Fruit fly (Drosophila melanogaster) whole organism, pupa: ENCODE measurements around the gene Prp18.

Source experiments
- CG10348 ChIP-seq: fragments of 200-800 bp; sonication (Bioruptor generic); IDR thresholded peaks from 2 replicates; pipeline ENCODE4 v1.3.6; 2022; ENCODE audit warnings: missing biosample characterization, missing genetic modification characterization
- CG12605 ChIP-seq: fragments of 200-800 bp; sonication (Bioruptor generic); IDR thresholded peaks from 2 replicates; pipeline ENCODE4 v1.3.6; 2022; ENCODE audit warnings: missing biosample characterization, missing genetic modification characterization
- CG13204 ChIP-seq: fragments of 200-800 bp; sonication (Bioruptor generic); optimal IDR thresholded peaks from 2 replicates; lab custom pipeline; 2018; ENCODE audit warnings: missing biosample characterization, mild to moderate bottlenecking, missing genetic modification characterization, moderate library complexity
- CG14655 ChIP-seq: fragments of 200-800 bp; sonication (Bioruptor generic); optimal IDR thresholded peaks from 3 replicates; lab custom pipeline; 2017; ENCODE audit warnings: mild to moderate bottlenecking, missing biosample characterization, missing genetic modification reagents, missing genetic modification characterization
- CG15710 ChIP-seq: fragments of 200-800 bp; sonication (Bioruptor generic); optimal IDR thresholded peaks from 2 replicates; lab custom pipeline; 2018; ENCODE audit warnings: missing biosample characterization, mild to moderate bottlenecking, missing genetic modification characterization, moderate library complexity
- CG17806 ChIP-seq: fragments of 200-800 bp; sonication (Bioruptor generic); optimal IDR thresholded peaks from 2 replicates; lab custom pipeline; 2018; ENCODE audit warnings: missing biosample characterization, mild to moderate bottlenecking, missing genetic modification characterization, moderate library complexity
- CG32121 ChIP-seq: fragments of 200-800 bp; sonication (Bioruptor generic); IDR thresholded peaks from 2 replicates; pipeline ENCODE4 v1.3.6; 2022; ENCODE audit warnings: missing biosample characterization, missing genetic modification characterization
- CG34367 ChIP-seq: fragments of 200-800 bp; sonication (Bioruptor generic); optimal IDR thresholded peaks from 2 replicates; lab custom pipeline; 2018; ENCODE audit warnings: missing biosample characterization, mild to moderate bottlenecking, missing genetic modification characterization
- CG4496 ChIP-seq: fragments of 200-800 bp; sonication (Bioruptor generic); IDR thresholded peaks from 3 replicates; pipeline ENCODE4 v1.3.6; 2022; ENCODE audit warnings: missing biosample characterization, missing genetic modification characterization
- CG8159 ChIP-seq: fragments of 200-800 bp; sonication (Bioruptor generic); optimal IDR thresholded peaks from 3 replicates; lab custom pipeline; 2018; ENCODE audit warnings: missing biosample characterization, mild to moderate bottlenecking, missing genetic modification characterization, moderate library complexity
- CG8301 ChIP-seq: fragments of 200-800 bp; sonication (Bioruptor generic); optimal IDR thresholded peaks from 2 replicates; lab custom pipeline; 2018; ENCODE audit warnings: missing biosample characterization, mild to moderate bottlenecking, missing genetic modification characterization
- CG9948 ChIP-seq: fragments of 200-800 bp; sonication (Bioruptor generic); optimal IDR thresholded peaks from 2 replicates; lab custom pipeline; 2018; ENCODE audit warnings: missing biosample characterization, mild to moderate bottlenecking, missing genetic modification characterization, moderate library complexity
- D1 ChIP-seq: fragments of 200-800 bp; sonication (Bioruptor generic); optimal IDR thresholded peaks from 2 replicates; lab custom pipeline; 2018; ENCODE audit warnings: missing biosample characterization, mild to moderate bottlenecking, missing genetic modification characterization, moderate library complexity
- EcR ChIP-seq: fragments of 200-800 bp; sonication (Bioruptor generic); optimal IDR thresholded peaks from 3 replicates; lab custom pipeline; 2019; ENCODE audit warnings: missing biosample characterization, missing genetic modification characterization, mild to moderate bottlenecking, moderate library complexity, missing genetic modification reagents
- Ets98B ChIP-seq: fragments of 200-800 bp; sonication (Bioruptor generic); IDR thresholded peaks from 2 replicates; pipeline ENCODE4 v1.3.6; 2022; ENCODE audit warnings: missing biosample characterization, missing genetic modification characterization
- Pif1A ChIP-seq: fragments of 200-800 bp; sonication (Bioruptor generic); optimal IDR thresholded peaks from 3 replicates; lab custom pipeline; 2016; ENCODE audit warnings: missing biosample characterization, missing genetic modification characterization
- Pif1B ChIP-seq: fragments of 200-800 bp; sonication (Bioruptor generic); optimal IDR thresholded peaks from 3 replicates; lab custom pipeline; 2016; ENCODE audit warnings: missing biosample characterization, missing genetic modification characterization
- Snoo ChIP-seq: fragments of 200-800 bp; sonication (Bioruptor generic); optimal IDR thresholded peaks from 3 replicates; lab custom pipeline; 2017; ENCODE audit warnings: missing biosample characterization, mild to moderate bottlenecking, missing genetic modification characterization, inconsistent platforms
- fd96Ca ChIP-seq: fragments of 200-800 bp; sonication (Bioruptor generic); IDR thresholded peaks from 3 replicates; pipeline ENCODE4 v1.3.6; 2022; ENCODE audit warnings: missing biosample characterization, missing genetic modification characterization
- gl ChIP-seq: fragments of 200-800 bp; sonication (Bioruptor generic); optimal IDR thresholded peaks from 2 replicates; lab custom pipeline; 2018; ENCODE audit warnings: missing biosample characterization, mild to moderate bottlenecking, missing genetic modification characterization
- rn ChIP-seq: fragments of 200-800 bp; sonication (Bioruptor generic); IDR thresholded peaks from 2 replicates; pipeline ENCODE4 v1.3.6; 2022; ENCODE audit warnings: missing biosample characterization, missing genetic modification characterization

Gene Prp18

dm6 chr3R:19056884-19057283, 25.8 kb upstream of the Prp18 start:
- TF ChIP-seq CG14655 (GFP tag; lab: Kevin White, UChicago) (no peak), rn (no peak), CG17806 (tag; lab: Kevin White, UChicago) (no peak), CG34367 (tag; lab: Kevin White, UChicago) (no peak), D1 (tag; lab: Kevin White, UChicago) (no peak), fd96Ca (GFP tag; lab: Robert Waterston, UW) (0 out of 3 replicates have a peak, but pooled peaks have one; percentile 24), CG8159 (tag; lab: Kevin White, UChicago) (no peak), CG32121 (no peak), EcR (peak; percentile 32), gl (tag; lab: Kevin White, UChicago) (peak; percentile 27), Pif1B (GFP tag; lab: Kevin White, UChicago) (peak; percentile 53), CG10348 (no peak), CG12605 (GFP tag; lab: Robert Waterston, UW) (no peak), Snoo (tag; lab: Kevin White, UChicago) (no peak), CG8301 (tag; lab: Kevin White, UChicago) (no peak), CG13204 (GFP tag; lab: Kevin White, UChicago) (peak; percentile 42), CG4496 (peak; percentile 56; the same call in 1 of the 3 replicates), CG15710 (no peak), Ets98B (GFP tag; lab: Robert Waterston, UW) (peak; percentile 32; the same call in 1 of the 2 replicates), CG9948 (tag; lab: Kevin White, UChicago) (no peak), Pif1A (GFP tag; lab: Kevin White, UChicago) (peak; percentile 34)

DNA sequence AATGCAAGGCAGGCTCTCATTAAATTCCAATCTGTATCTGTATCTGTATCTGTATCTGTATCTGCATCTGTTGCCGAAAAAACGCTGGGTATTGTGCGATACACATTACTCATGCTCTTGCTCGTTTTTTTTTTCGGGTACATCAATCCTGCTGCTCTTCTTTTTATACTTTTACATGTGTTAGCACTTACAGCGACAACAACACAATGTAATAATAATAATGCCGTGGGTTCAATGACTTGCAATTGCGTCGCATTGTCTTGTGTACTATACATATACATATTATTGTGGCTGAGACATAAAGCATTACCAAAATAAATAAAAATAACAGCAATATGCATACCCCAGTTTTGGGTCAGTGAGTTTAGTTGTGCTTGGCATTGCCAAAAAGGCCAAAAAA, 23.8 kb upstream of the Prp18 start:
- TF ChIP-seq EcR (peak; percentile 68), CG10348 (no peak), CG34367 (tag; lab: Kevin White, UChicago) (no peak)

- TF ChIP-seq CG15710 (no peak), CG17806 (tag; lab: Kevin White, UChicago) (no peak), CG4496 (no peak), fd96Ca (GFP tag; lab: Robert Waterston, UW) (no peak)
These were observed 21.4 kb upstream of the Prp18 start for dm6 chr3R:19052475-19052874.

DNA sequence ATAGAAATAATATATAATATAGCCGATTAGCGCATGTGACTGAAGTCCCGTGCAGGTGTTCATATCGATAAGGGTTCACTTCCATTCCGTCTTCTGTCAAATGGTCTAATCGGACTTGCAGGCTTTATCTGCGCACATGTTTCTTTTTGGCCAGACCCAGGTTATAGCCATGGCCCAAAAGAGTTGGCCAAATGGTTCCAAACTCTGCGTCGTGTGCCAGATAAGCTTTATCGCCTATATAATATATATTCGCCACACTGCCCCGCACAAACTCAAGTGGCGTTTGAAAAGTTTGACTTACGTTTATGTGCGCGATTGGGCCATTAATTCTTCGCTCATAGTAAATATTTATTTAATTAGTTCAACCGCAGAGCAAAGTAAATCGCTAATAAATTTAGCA, 20.2 kb upstream of the Prp18 start:
- TF ChIP-seq CG17806 (tag; lab: Kevin White, UChicago) (no peak), CG32121 (no peak), Pif1B (GFP tag; lab: Kevin White, UChicago) (no peak), gl (tag; lab: Kevin White, UChicago) (no peak), CG14655 (GFP tag; lab: Kevin White, UChicago) (no peak), EcR (no peak), rn (no peak), CG12605 (GFP tag; lab: Robert Waterston, UW) (no peak), D1 (tag; lab: Kevin White, UChicago) (no peak), CG10348 (no peak), Snoo (tag; lab: Kevin White, UChicago) (no peak), CG15710 (no peak), Ets98B (GFP tag; lab: Robert Waterston, UW) (no peak), CG9948 (tag; lab: Kevin White, UChicago) (no peak), CG34367 (tag; lab: Kevin White, UChicago) (no peak)

DNA sequence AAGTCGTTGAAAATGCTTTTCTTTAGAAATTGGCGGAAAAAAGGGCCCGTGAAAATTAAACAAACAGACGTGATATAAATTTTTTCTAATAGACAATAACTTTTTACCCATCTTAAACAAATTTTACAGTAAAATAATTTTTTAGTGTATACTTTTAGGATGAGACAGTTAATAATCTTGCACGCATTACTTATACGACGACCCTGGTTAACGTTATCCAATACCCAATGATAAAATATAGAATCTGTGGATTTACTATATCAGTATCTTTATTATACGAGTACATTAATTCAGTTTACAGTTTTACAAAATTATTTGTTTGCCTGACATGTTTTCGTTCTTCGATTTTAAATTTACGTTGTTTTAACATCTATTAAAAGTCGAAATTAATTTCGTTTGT, 13.6 kb upstream of the Prp18 start:
- TF ChIP-seq CG13204 (GFP tag; lab: Kevin White, UChicago) (no peak), Pif1B (GFP tag; lab: Kevin White, UChicago) (no peak), D1 (tag; lab: Kevin White, UChicago) (no peak), gl (tag; lab: Kevin White, UChicago) (no peak), CG9948 (tag; lab: Kevin White, UChicago) (no peak), fd96Ca (GFP tag; lab: Robert Waterston, UW) (no peak), CG15710 (no peak), CG32121 (no peak), CG10348 (no peak), Snoo (tag; lab: Kevin White, UChicago) (no peak), Ets98B (GFP tag; lab: Robert Waterston, UW) (no peak), CG4496 (no peak), rn (no peak), Pif1A (GFP tag; lab: Kevin White, UChicago) (no peak), CG17806 (tag; lab: Kevin White, UChicago) (no peak), EcR (no peak), CG12605 (GFP tag; lab: Robert Waterston, UW) (no peak), CG14655 (GFP tag; lab: Kevin White, UChicago) (no peak), CG34367 (tag; lab: Kevin White, UChicago) (no peak)

dm6 chr3R:19040685-19041084, 9.6 kb upstream of the Prp18 start:
- TF ChIP-seq CG10348 (no peak), rn (no peak), CG4496 (no peak), CG8301 (tag; lab: Kevin White, UChicago) (no peak), CG34367 (tag; lab: Kevin White, UChicago) (no peak), CG12605 (GFP tag; lab: Robert Waterston, UW) (no peak), CG14655 (GFP tag; lab: Kevin White, UChicago) (no peak), Ets98B (GFP tag; lab: Robert Waterston, UW) (no peak), Pif1B (GFP tag; lab: Kevin White, UChicago) (no peak), CG9948 (tag; lab: Kevin White, UChicago) (no peak), CG17806 (tag; lab: Kevin White, UChicago) (no peak), fd96Ca (GFP tag; lab: Robert Waterston, UW) (no peak), CG32121 (no peak)
